Fruit fly (Drosophila melanogaster): ENCODE data around the gene Pka-R1.

DNA sequence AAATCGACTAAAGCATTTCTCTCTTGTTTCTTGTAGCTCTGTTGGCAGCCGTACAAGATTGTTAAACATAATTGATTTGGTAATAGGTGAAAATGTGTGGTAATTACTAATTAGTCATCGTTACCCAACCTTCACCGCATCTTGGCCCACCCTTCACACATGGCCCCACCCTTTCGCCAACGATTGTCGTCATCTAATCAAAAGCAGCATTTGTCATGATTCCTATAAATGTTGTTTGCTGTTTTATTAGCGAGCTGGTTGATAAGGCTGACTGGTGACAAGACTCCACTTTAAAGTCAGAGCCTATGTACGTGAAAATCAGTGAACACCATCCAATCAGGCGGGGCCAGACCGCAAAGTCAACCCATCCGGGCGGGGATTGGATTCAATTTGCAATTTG lies 14.4 kb downstream of the Pka-R1 start:
- TF ChIP-seq fd85E (GFP tag; optimal IDR thresholded peaks at IDR 0.05) (no peak), Smox (GFP tag; optimal IDR thresholded peaks at IDR 0.05) (no peak), Ets21C (GFP tag; optimal IDR thresholded peaks at IDR 0.05) (no peak)
